Worm (Caenorhabditis elegans): ENCODE results near the gene spe-18.

spe-18 gene

DNA sequence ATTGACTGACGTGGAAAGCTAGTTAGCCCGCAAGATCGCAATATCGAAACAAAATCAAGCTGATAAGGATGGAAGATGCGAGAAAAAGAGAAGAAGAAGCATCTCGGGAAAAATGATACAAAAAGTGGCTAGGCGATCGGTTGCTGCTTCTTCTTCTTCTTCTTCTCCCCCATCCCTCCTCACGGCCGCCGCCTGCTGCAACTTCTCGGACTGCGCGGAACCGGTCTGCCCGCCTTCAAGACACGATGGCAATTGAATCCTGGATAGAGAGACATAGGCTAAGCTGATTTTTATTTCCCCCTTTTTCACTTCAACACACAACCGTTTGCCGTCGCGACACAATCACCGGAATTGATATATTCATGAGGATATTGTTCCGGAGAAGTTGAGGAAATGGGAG, 21.2 kb upstream of the spe-18 start:
- TF ChIP-seq lsy-2 (tag; optimal IDR thresholded peaks at IDR 0.05) = no peak
- no peak for TF ChIP-seq ztf-4 (tag; optimal IDR thresholded peaks at IDR 0.05)
- TF ChIP-seq nhr-25 (tag; optimal IDR thresholded peaks at IDR 0.05) = no peak
- no peak for TF ChIP-seq ztf-11 (tag; optimal IDR thresholded peaks at IDR 0.05)
- no peak for TF ChIP-seq zag-1 (tag; optimal IDR thresholded peaks at IDR 0.05)
- TF ChIP-seq unc-62 (GFP tag; optimal IDR thresholded peaks at IDR 0.05) = no peak
- TF ChIP-seq ceh-82 (tag; optimal IDR thresholded peaks at IDR 0.05) = no peak
- TF ChIP-seq nhr-77 (tag; optimal IDR thresholded peaks at IDR 0.05) = no peak
- TF ChIP-seq ZK546.5 (tag; optimal IDR thresholded peaks at IDR 0.05) = no peak
- TF ChIP-seq sma-3 (GFP tag; optimal IDR thresholded peaks at IDR 0.05) = no peak
- TF ChIP-seq lin-11 (tag; optimal IDR thresholded peaks at IDR 0.05) = no peak
- no peak for TF ChIP-seq C34F6.9 (tag; optimal IDR thresholded peaks at IDR 0.05)
- TF ChIP-seq aly-2 (tag; optimal IDR thresholded peaks at IDR 0.05) = no peak

DNA sequence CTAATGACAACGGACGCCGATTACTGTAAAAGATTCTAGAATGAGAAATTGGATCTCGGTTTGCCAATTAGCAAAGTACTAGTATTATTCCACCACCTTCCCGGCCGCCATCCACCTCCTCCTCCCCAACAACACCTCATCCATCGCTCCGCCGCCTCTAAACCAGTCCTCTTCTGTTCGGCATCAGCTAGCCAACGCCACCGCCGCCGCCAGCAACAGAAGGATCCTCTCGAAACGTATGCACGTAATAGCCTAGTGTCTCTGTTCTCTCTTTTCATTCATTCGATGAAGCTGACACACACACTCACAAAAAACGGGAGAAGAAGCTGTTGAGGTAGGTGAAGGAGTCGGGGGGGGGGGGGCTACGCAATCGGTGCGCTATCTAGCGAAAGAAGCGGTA, 17.5 kb upstream of the spe-18 start:
- TF ChIP-seq unc-55 (GFP tag; optimal IDR thresholded peaks at IDR 0.05) = no peak
- no peak for TF ChIP-seq unc-62 (GFP tag; optimal IDR thresholded peaks at IDR 0.05)
- TF ChIP-seq ztf-1 (GFP tag; conservative IDR thresholded peaks at IDR 0.05) = no peak
- TF ChIP-seq egl-27 (tag; optimal IDR thresholded peaks at IDR 0.05) = no peak
- TF ChIP-seq nhr-11 (tag; optimal IDR thresholded peaks at IDR 0.05) = no peak
- no peak for TF ChIP-seq elt-3 (tag; optimal IDR thresholded peaks at IDR 0.05)
- no peak for TF ChIP-seq lin-13 (GFP tag; optimal IDR thresholded peaks at IDR 0.05)
- no peak for TF ChIP-seq nhr-6 (tag; optimal IDR thresholded peaks at IDR 0.05)

DNA sequence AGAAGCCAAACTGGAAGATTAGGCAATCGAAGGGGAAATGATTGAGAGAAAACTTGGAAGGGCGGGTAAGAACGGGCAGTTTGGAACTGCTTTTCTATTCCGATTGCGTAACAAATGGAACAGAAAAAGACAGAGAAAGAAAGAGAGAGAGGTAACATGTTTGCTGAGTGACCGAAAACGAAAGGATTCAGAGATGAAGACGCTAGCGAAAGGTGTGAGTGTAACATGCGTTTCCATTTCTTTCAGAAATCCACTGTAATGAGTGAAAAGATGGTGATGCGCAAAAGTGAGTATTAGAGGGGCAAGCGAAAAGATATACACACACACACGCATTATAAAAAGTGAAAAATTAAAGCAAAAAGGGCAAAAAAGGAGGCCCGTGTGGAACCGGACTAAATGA, 14.3 kb upstream of the spe-18 start:
- peak; percentile 42 for TF ChIP-seq nhr-25 (tag; optimal IDR thresholded peaks at IDR 0.05)
- TF ChIP-seq elt-3 (tag; optimal IDR thresholded peaks at IDR 0.05) = no peak
- TF ChIP-seq nhr-23 (tag; optimal IDR thresholded peaks at IDR 0.05) = no peak
- TF ChIP-seq nhr-129 (tag; optimal IDR thresholded peaks at IDR 0.05) = no peak
- peak; percentile 93 for TF ChIP-seq blmp-1 (tag; optimal IDR thresholded peaks at IDR 0.05; ENCODE audit: insufficient read depth)

DNA sequence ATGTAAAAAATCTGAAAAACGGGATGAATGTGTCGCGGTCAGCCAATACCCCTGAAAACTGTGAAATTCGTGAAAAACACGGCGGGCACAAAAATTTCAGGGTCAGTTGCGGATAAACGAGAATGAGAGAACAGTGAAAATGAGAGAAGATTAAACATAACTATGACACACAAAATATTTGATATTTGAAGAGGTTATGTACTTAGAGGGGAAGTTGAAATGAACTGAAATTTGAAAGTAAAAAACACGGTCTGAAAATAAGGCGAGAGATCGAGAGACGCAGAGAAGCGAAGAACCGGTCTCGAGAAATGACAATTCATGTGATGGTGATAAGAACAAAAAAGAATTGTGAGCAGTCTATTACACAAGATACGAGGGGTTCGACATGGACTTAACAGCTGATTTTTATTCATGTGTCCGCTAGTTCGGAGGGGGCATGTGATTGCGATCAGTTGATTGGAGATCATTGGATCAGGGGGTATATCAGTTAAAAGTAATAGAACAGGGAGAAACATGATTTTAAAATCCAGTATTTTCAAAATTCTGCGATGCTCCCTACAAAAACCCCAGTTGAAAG, 12.6 kb upstream of the spe-18 start, which contains the start of gene moe-3:
moe-3 (minus strand) TSS at position 51 of the 577 bp plus-strand sequence.
- peak; percentile 10 for TF ChIP-seq skn-1 (tag; optimal IDR thresholded peaks at IDR 0.05)
- TF ChIP-seq nhr-129 (tag; optimal IDR thresholded peaks at IDR 0.05) = peak; percentile 34
- TF ChIP-seq sma-9 (GFP tag; optimal IDR thresholded peaks at IDR 0.05) = peak; percentile 61
- TF ChIP-seq sma-9 (tag; optimal IDR thresholded peaks at IDR 0.05) = no peak
- TF ChIP-seq lsy-2 (tag; optimal IDR thresholded peaks at IDR 0.05) = no peak
- TF ChIP-seq nhr-10 (tag; optimal IDR thresholded peaks at IDR 0.05) = no peak
- peak; percentile 48 for TF ChIP-seq fos-1 (tag; optimal IDR thresholded peaks at IDR 0.05)

ce11 chrII:13164062-13164461, 10.9 kb upstream of the spe-18 start:
- TF ChIP-seq nhr-237 (tag; optimal IDR thresholded peaks at IDR 0.05) (no peak), R02D3.7 (tag; optimal IDR thresholded peaks at IDR 0.05) (no peak), C34F6.9 (tag; optimal IDR thresholded peaks at IDR 0.05) (no peak), zag-1 (tag; optimal IDR thresholded peaks at IDR 0.05) (no peak), unc-55 (GFP tag; optimal IDR thresholded peaks at IDR 0.05) (no peak), ceh-16 (tag; optimal IDR thresholded peaks at IDR 0.05) (no peak), ztf-1 (GFP tag; conservative IDR thresholded peaks at IDR 0.05) (no peak), F13H6.1 (tag; optimal IDR thresholded peaks at IDR 0.05) (no peak), nhr-6 (tag; optimal IDR thresholded peaks at IDR 0.05) (no peak)

DNA sequence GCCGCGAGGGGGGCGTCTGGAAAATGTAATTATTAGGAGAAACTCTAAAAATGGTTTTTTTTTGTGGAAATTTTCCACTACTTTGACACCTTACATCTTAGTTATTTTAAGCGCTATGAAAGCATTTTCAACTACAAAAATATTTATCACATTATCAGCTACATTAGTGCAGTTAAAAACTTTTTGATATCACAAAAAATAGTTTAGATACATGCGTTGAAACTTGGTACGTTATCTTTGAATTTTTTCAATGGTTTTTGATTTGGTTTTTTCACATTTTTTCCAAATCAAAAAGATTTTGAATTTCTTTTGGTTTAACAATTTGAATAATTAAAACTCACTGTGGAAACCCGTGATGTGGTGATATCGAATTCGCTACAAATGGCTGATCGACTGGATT, 9.8 kb upstream of the spe-18 start:
- TF ChIP-seq blmp-1 (tag; optimal IDR thresholded peaks at IDR 0.05; ENCODE audit: insufficient read depth) = no peak
- TF ChIP-seq lin-13 (GFP tag; optimal IDR thresholded peaks at IDR 0.05) = no peak
- no peak for TF ChIP-seq R02D3.7 (tag; optimal IDR thresholded peaks at IDR 0.05)
- no peak for TF ChIP-seq zag-1 (tag; optimal IDR thresholded peaks at IDR 0.05)
- TF ChIP-seq nhr-6 (tag; optimal IDR thresholded peaks at IDR 0.05) = no peak
- TF ChIP-seq nhr-12 (tag; optimal IDR thresholded peaks at IDR 0.05) = no peak
- TF ChIP-seq sma-3 (GFP tag; optimal IDR thresholded peaks at IDR 0.05) = no peak
- no peak for TF ChIP-seq nhr-10 (tag; optimal IDR thresholded peaks at IDR 0.05)
- TF ChIP-seq ztf-4 (tag; optimal IDR thresholded peaks at IDR 0.05) = no peak
- TF ChIP-seq sma-9 (GFP tag; optimal IDR thresholded peaks at IDR 0.05) = no peak
- no peak for TF ChIP-seq sma-9 (tag; optimal IDR thresholded peaks at IDR 0.05)
- TF ChIP-seq mab-5 (tag; optimal IDR thresholded peaks at IDR 0.05) = no peak
- TF ChIP-seq nhr-237 (tag; optimal IDR thresholded peaks at IDR 0.05) = no peak
- TF ChIP-seq nhr-21 (tag; optimal IDR thresholded peaks at IDR 0.05) = no peak
- TF ChIP-seq skn-1 (tag; optimal IDR thresholded peaks at IDR 0.05) = no peak
- no peak for TF ChIP-seq nhr-11 (tag; optimal IDR thresholded peaks at IDR 0.05)
- TF ChIP-seq mbf-1 (tag; optimal IDR thresholded peaks at IDR 0.05) = no peak
- no peak for TF ChIP-seq ama-1 (optimal IDR thresholded peaks at IDR 0.05)
- TF ChIP-seq elt-1 (tag; optimal IDR thresholded peaks at IDR 0.05) = no peak
- no peak for TF ChIP-seq C34F6.9 (tag; optimal IDR thresholded peaks at IDR 0.05)
- no peak for TF ChIP-seq alr-1 (tag; optimal IDR thresholded peaks at IDR 0.05)
